Fruit fly (Drosophila melanogaster): Measurements from ENCODE around the gene CG12746.

The CG12746 gene

DNA sequence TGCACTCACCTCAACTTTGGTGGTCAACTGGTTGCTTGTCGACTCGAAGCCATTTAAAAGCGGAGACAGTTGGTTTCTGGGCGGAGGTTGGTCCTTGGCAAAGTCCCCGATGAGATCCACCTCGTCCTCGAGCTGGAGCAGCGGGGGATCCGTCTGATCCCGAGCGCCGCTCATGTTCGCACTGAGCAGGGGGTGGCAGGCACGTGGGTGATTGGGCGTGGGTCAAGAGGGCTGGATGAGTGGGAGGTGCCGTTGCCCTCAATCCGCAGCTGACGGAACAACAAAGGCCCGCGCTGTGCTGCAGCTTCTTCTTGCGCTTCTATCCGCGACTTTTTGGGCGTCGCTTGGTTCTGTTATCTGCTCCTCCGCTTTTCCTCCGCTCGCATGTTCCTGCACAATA is 1.7 kb upstream of the CG12746 start:
- TF ChIP-seq CG6765 (GFP tag; optimal IDR thresholded peaks at IDR 0.05), result no peak
- no peak for TF ChIP-seq chif (GFP tag; optimal IDR thresholded peaks at IDR 0.05)
- no peak for TF ChIP-seq inv (GFP tag; IDR thresholded peaks at IDR 0.05; ENCODE audit: partially characterized antibody)
- TF ChIP-seq sim (GFP tag; IDR thresholded peaks at IDR 0.05), result no peak
- no peak for TF ChIP-seq CG10431 (GFP tag; optimal IDR thresholded peaks at IDR 0.05)
- TF ChIP-seq seq (GFP tag; IDR thresholded peaks at IDR 0.05), result no peak
- no peak for TF ChIP-seq ci (GFP tag; IDR thresholded peaks at IDR 0.05)
- peak; percentile 13 for TF ChIP-seq CG17385 (GFP tag; optimal IDR thresholded peaks at IDR 0.05)
- TF ChIP-seq sug (tag; optimal IDR thresholded peaks at IDR 0.05), result no peak
- no peak for TF ChIP-seq lov (optimal IDR thresholded peaks at IDR 0.05)
- TF ChIP-seq lov (GFP tag; IDR thresholded peaks at IDR 0.05), result 0 out of 3 replicates have a peak, but pooled peaks have one; percentile 29
- TF ChIP-seq dmrt11E (tag; optimal IDR thresholded peaks at IDR 0.05), result no peak
- no peak for TF ChIP-seq CG12236 (GFP tag; optimal IDR thresholded peaks at IDR 0.05)
- no peak for TF ChIP-seq tup (GFP tag; optimal IDR thresholded peaks at IDR 0.05)
- TF ChIP-seq caup (GFP tag; optimal IDR thresholded peaks at IDR 0.05; ENCODE audit: severe bottlenecking), result no peak
- TF ChIP-seq jumu (GFP tag; optimal IDR thresholded peaks at IDR 0.05), result no peak
- no peak for TF ChIP-seq CG13287 (GFP tag; IDR thresholded peaks at IDR 0.05; ENCODE audit: partially characterized antibody)
- no peak for TF ChIP-seq CG32767 (GFP tag; IDR thresholded peaks at IDR 0.05)
- TF ChIP-seq tin (GFP tag; optimal IDR thresholded peaks at IDR 0.05), result no peak
- no peak for TF ChIP-seq cg (GFP tag; optimal IDR thresholded peaks at IDR 0.05)
- no peak for TF ChIP-seq lab (GFP tag; optimal IDR thresholded peaks at IDR 0.05)
- no peak for TF ChIP-seq CG30020 (tag; optimal IDR thresholded peaks at IDR 0.05)
- no peak for TF ChIP-seq CG10209 (GFP tag; optimal IDR thresholded peaks at IDR 0.05)
- TF ChIP-seq ato (GFP tag; IDR thresholded peaks at IDR 0.05; ENCODE audit: partially characterized antibody), result no peak
- no peak for TF ChIP-seq CG2678 (tag; optimal IDR thresholded peaks at IDR 0.05)
- no peak for TF ChIP-seq Hmr (GFP tag; optimal IDR thresholded peaks at IDR 0.05)
- TF ChIP-seq CG2199 (GFP tag; IDR thresholded peaks at IDR 0.05), result no peak
- TF ChIP-seq Antp (GFP tag; optimal IDR thresholded peaks at IDR 0.05), result no peak
- TF ChIP-seq mam (GFP tag; optimal IDR thresholded peaks at IDR 0.05), result no peak
- 0 out of 2 replicates have a peak, but pooled peaks have one; percentile 24 for TF ChIP-seq crol (GFP tag; IDR thresholded peaks at IDR 0.05)
- TF ChIP-seq CG18764 (GFP tag; optimal IDR thresholded peaks at IDR 0.05), result no peak
- TF ChIP-seq Med (GFP tag), result peak; percentile 61
- TF ChIP-seq sr (GFP tag; IDR thresholded peaks at IDR 0.05), result 0 out of 3 replicates have a peak, but pooled peaks have one; percentile 28
- no peak for TF ChIP-seq CG2875 (GFP tag; optimal IDR thresholded peaks at IDR 0.05)
- TF ChIP-seq CG4730 (GFP tag; IDR thresholded peaks at IDR 0.05), result no peak
- no peak for TF ChIP-seq pnt (GFP tag; optimal IDR thresholded peaks at IDR 0.05)
- TF ChIP-seq gsb (GFP tag; IDR thresholded peaks at IDR 0.05), result no peak
- TF ChIP-seq disco-r (GFP tag; optimal IDR thresholded peaks at IDR 0.05), result no peak
- TF ChIP-seq CG11695 (GFP tag; IDR thresholded peaks at IDR 0.05), result no peak

DNA sequence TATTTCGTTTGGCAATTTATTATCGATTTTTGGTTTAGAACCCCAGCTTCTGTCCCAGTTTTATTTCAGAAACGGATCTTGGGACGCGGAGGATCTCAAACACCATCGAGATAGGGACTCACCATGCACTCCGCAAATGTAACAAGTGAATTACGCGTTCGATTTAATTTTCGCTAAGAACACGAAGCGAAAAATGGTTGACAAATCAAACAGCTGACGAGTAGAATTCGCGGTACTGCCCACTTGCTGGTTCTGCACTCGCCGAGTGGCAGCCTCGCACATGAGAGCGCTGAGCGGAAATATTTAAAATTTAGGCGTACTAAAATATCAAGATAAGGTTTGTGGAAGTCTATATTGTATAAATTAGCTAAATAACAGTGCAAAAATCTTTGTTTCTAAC is 1.2 kb upstream of the CG12746 start, which contains the start of gene Pi4KIIalpha:
TSS of gene Pi4KIIalpha (minus strand) at position 233 of the 400 bp plus-strand sequence.
- no peak for TF ChIP-seq ttk (GFP tag; IDR thresholded peaks at IDR 0.05)
- no peak for TF ChIP-seq trh (GFP tag; optimal IDR thresholded peaks at IDR 0.05)
- no peak for TF ChIP-seq gsb (GFP tag; IDR thresholded peaks at IDR 0.05)
- no peak for TF ChIP-seq toy (GFP tag; IDR thresholded peaks at IDR 0.05)
- no peak for TF ChIP-seq lmd (GFP tag; IDR thresholded peaks at IDR 0.05)
- no peak for TF ChIP-seq fd64A (GFP tag; optimal IDR thresholded peaks at IDR 0.05)
- peak; percentile 47 for TF ChIP-seq CG4617 (GFP tag; optimal IDR thresholded peaks at IDR 0.05; ENCODE audit: borderline replicate concordance)
- TF ChIP-seq CG5953 (GFP tag; IDR thresholded peaks at IDR 0.05), result no peak
- peak; percentile 16 for TF ChIP-seq HmgZ (tag; optimal IDR thresholded peaks at IDR 0.05)
- peak; percentile 69 for TF ChIP-seq pzg (GFP tag; optimal IDR thresholded peaks at IDR 0.05)
- TF ChIP-seq CG9932 (GFP tag; IDR thresholded peaks at IDR 0.05), result no peak
- no peak for TF ChIP-seq CG12942 (GFP tag; optimal IDR thresholded peaks at IDR 0.05)
- no peak for TF ChIP-seq H2.0 (GFP tag; IDR thresholded peaks at IDR 0.05)
- TF ChIP-seq org-1 (GFP tag; optimal IDR thresholded peaks at IDR 0.05), result no peak
- no peak for TF ChIP-seq CG1792 (GFP tag; optimal IDR thresholded peaks at IDR 0.05)
- no peak for TF ChIP-seq Ptx1 (GFP tag; IDR thresholded peaks at IDR 0.05)
- no peak for TF ChIP-seq CG16863 (GFP tag; optimal IDR thresholded peaks at IDR 0.05)

All from whole organism, embryonic.